Fruit fly (Drosophila melanogaster): Measurements from ENCODE around the gene Sgs4.

- TF ChIP-seq BEAF-32 (GFP tag; optimal IDR thresholded peaks at IDR 0.05) (no peak), Neu2 (GFP tag; optimal IDR thresholded peaks at IDR 0.05; ENCODE audit: borderline replicate concordance) (no peak), CG8388 (GFP tag; optimal IDR thresholded peaks at IDR 0.05) (no peak), Blimp-1 (GFP tag; optimal IDR thresholded peaks at IDR 0.05) (peak; percentile 21), CG16779 (GFP tag; IDR thresholded peaks at IDR 0.05) (no peak), Chrac-16 (GFP tag; optimal IDR thresholded peaks at IDR 0.05) (peak; percentile 10)
Measured at dm6 chrX:3288909-3289706, 39.2 kb downstream of the Sgs4 start.

All from whole organism, embryonic.